Fruit fly (Drosophila melanogaster): Measurements from ENCODE around the gene Gr94a.

- TF ChIP-seq CG8478 (optimal IDR thresholded peaks at IDR 0.05) (no peak), psq (optimal IDR thresholded peaks at IDR 0.05) (no peak), pan (optimal IDR thresholded peaks at IDR 0.05) (no peak)
Observed at dm6 chr3R:23009480-23010115, 41.9 kb upstream of the Gr94a start.
